Worm (Caenorhabditis elegans) whole organism, young adult: ENCODE data around the gene F26D2.15.

Experiments
- B0035.1 ChIP-seq: sonication (generic microtip); optimal IDR thresholded peaks from 2 replicates; lab custom pipeline; 2016; ENCODE audit warnings: missing genetic modification characterization, mild to moderate bottlenecking, missing compliant biosample characterization, missing genotype, missing genetic modification reagents
- B0261.1 ChIP-seq: sonication (generic microtip); optimal IDR thresholded peaks from 2 replicates; lab custom pipeline; 2016; ENCODE audit warnings: mild to moderate bottlenecking, missing genetic modification characterization, moderate library complexity, missing compliant biosample characterization
- C17E4.6 ChIP-seq: fragments of 200-800 bp; sonication (Bioruptor generic); IDR thresholded peaks from 2 replicates; pipeline ENCODE4 v1.3.6; 2022; ENCODE audit warnings: missing genetic modification reagents, missing genetic modification characterization, missing compliant biosample characterization
- F10E7.11 ChIP-seq: sonication (generic microtip); optimal IDR thresholded peaks from 2 replicates; lab custom pipeline; 2017; ENCODE audit warnings: mild to moderate bottlenecking, missing genetic modification characterization, moderate library complexity, missing compliant biosample characterization
- F23B12.7 ChIP-seq: sonication (generic microtip); optimal IDR thresholded peaks from 2 replicates; lab custom pipeline; 2017; ENCODE audit warnings: missing genetic modification characterization, mild to moderate bottlenecking, missing compliant biosample characterization, antibody characterized with exemption, moderate library complexity; ENCODE audit not compliant: insufficient read depth
- F37B4.10 ChIP-seq: fragments of 200-800 bp; sonication (Bioruptor generic); IDR thresholded peaks from 2 replicates; pipeline ENCODE4 v1.3.6; 2022; ENCODE audit warnings: missing genetic modification characterization, missing compliant biosample characterization
- F57A8.1 ChIP-seq: fragments of 200-800 bp; sonication (Bioruptor generic); optimal IDR thresholded peaks from 2 replicates; lab custom pipeline; 2018; ENCODE audit warnings: mild to moderate bottlenecking, missing genetic modification characterization, moderate library complexity, missing compliant biosample characterization
- F57C9.4 ChIP-seq: sonication (generic microtip); optimal IDR thresholded peaks from 2 replicates; lab custom pipeline; 2017; ENCODE audit warnings: mild to moderate bottlenecking, missing genetic modification characterization, missing compliant biosample characterization
- K12H6.12 ChIP-seq: fragments of 200-800 bp; sonication (Bioruptor generic); optimal IDR thresholded peaks from 2 replicates; lab custom pipeline; 2018; ENCODE audit warnings: mild to moderate bottlenecking, missing genetic modification characterization, missing compliant biosample characterization
- T07F8.4 ChIP-seq: sonication (generic microtip); optimal IDR thresholded peaks from 2 replicates; lab custom pipeline; 2016; ENCODE audit warnings: mild to moderate bottlenecking, missing genetic modification characterization, moderate library complexity, missing compliant biosample characterization
- Y53F4B.3 ChIP-seq: fragments of 200-800 bp; sonication (Bioruptor generic); IDR thresholded peaks from 2 replicates; pipeline ENCODE4 v1.3.6; 2022; ENCODE audit warnings: missing genetic modification reagents, missing genetic modification characterization, missing compliant biosample characterization
- Y56A3A.18 ChIP-seq: fragments of 200-800 bp; sonication (Bioruptor generic); IDR thresholded peaks from 2 replicates; pipeline ENCODE4 v1.3.6; 2022; ENCODE audit warnings: missing genetic modification reagents, missing genetic modification characterization, missing compliant biosample characterization
- Y95B8A.8 ChIP-seq: fragments of 200-800 bp; sonication (Bioruptor generic); IDR thresholded peaks from 2 replicates; pipeline ENCODE4 v1.3.6; 2022; ENCODE audit warnings: missing genetic modification reagents, missing genetic modification characterization, missing compliant biosample characterization
- atf-7 ChIP-seq: sonication (generic microtip); optimal IDR thresholded peaks from 2 replicates; lab custom pipeline; 2017; ENCODE audit warnings: mild to moderate bottlenecking, missing genetic modification characterization, missing compliant biosample characterization
- bed-1 ChIP-seq: fragments of 200-800 bp; sonication (Bioruptor generic); IDR thresholded peaks from 2 replicates; pipeline ENCODE4 v1.3.6; 2022; ENCODE audit warnings: missing genetic modification reagents, missing genetic modification characterization, missing compliant biosample characterization
- bed-2 ChIP-seq: fragments of 200-800 bp; sonication (Bioruptor generic); IDR thresholded peaks from 2 replicates; pipeline ENCODE4 v1.3.6; 2022; ENCODE audit warnings: missing genetic modification reagents, missing genetic modification characterization, missing compliant biosample characterization
- cebp-1 ChIP-seq, 2 experiments: fragments of 200-800 bp in 1 of 2; sonication (Bioruptor generic) in 1 of 2; sonication (generic microtip) in 1 of 2; IDR thresholded peaks in 1 of 2; optimal IDR thresholded peaks in 1 of 2; 2 replicates each; pipeline versions ENCODE4 v1.3.6 to Lab custom; 2017 to 2022; ENCODE audit warnings: missing compliant biosample characterization in 2 of 2, missing genetic modification characterization in 2 of 2, mild to moderate bottlenecking in 1 of 2, missing genetic modification reagents in 1 of 2, moderate library complexity in 1 of 2
- ceh-58 ChIP-seq: fragments of 200-800 bp; sonication (Bioruptor generic); IDR thresholded peaks from 2 replicates; pipeline ENCODE4 v1.3.6; 2022; ENCODE audit warnings: missing genetic modification characterization, missing compliant biosample characterization
- ceh-79 ChIP-seq: sonication (generic microtip); optimal IDR thresholded peaks from 2 replicates; lab custom pipeline; 2017; ENCODE audit warnings: mild to moderate bottlenecking, missing genetic modification characterization, missing compliant biosample characterization
- ceh-91 ChIP-seq: fragments of 200-800 bp; sonication (Bioruptor generic); IDR thresholded peaks from 2 replicates; pipeline ENCODE4 v1.3.6; 2022; ENCODE audit warnings: missing genetic modification reagents, missing genetic modification characterization, missing compliant biosample characterization
- die-1 ChIP-seq: sonication (generic microtip); optimal IDR thresholded peaks from 2 replicates; lab custom pipeline; 2016; ENCODE audit warnings: missing genotype, mild to moderate bottlenecking, missing genetic modification characterization, missing compliant biosample characterization
- egl-18 ChIP-seq: fragments of 200-800 bp; sonication (Bioruptor generic); IDR thresholded peaks from 2 replicates; pipeline ENCODE4 v1.3.6; 2022; ENCODE audit warnings: missing genetic modification reagents, missing genetic modification characterization, missing compliant biosample characterization
- ets-4 ChIP-seq: fragments of 200-800 bp; sonication (Bioruptor generic); optimal IDR thresholded peaks from 2 replicates; lab custom pipeline; 2018; ENCODE audit warnings: mild to moderate bottlenecking, missing genetic modification characterization, missing compliant biosample characterization
- fkh-3 ChIP-seq: sonication (generic microtip); optimal IDR thresholded peaks from 2 replicates; lab custom pipeline; 2016; ENCODE audit warnings: mild to moderate bottlenecking, missing genetic modification characterization, missing compliant biosample characterization
- gei-17 ChIP-seq: fragments of 200-800 bp; sonication (Bioruptor generic); optimal IDR thresholded peaks from 2 replicates; lab custom pipeline; 2018; ENCODE audit warnings: mild to moderate bottlenecking, missing genetic modification characterization, missing compliant biosample characterization
- hlh-26 ChIP-seq: fragments of 200-800 bp; sonication (Bioruptor generic); conservative IDR thresholded peaks from 2 replicates; pipeline ENCODE4 v1.3.6; 2022; ENCODE audit warnings: missing genetic modification reagents, missing genetic modification characterization, missing compliant biosample characterization
- hrde-1 ChIP-seq: sonication (generic microtip); optimal IDR thresholded peaks from 2 replicates; lab custom pipeline; 2016; ENCODE audit warnings: missing genetic modification characterization, mild to moderate bottlenecking, missing compliant biosample characterization, moderate library complexity, missing genotype, missing genetic modification reagents, borderline replicate concordance
- hsf-1 ChIP-seq: fragments of 200-800 bp; sonication (Bioruptor generic); IDR thresholded peaks from 2 replicates; pipeline ENCODE4 v1.3.6; 2022; ENCODE audit warnings: missing genetic modification reagents, missing genetic modification characterization, missing compliant biosample characterization
- madf-3 ChIP-seq: fragments of 200-800 bp; sonication (Bioruptor generic); IDR thresholded peaks from 2 replicates; pipeline ENCODE4 v1.3.6; 2022; ENCODE audit warnings: missing genetic modification reagents, missing genetic modification characterization, missing compliant biosample characterization
- nfyb-1 ChIP-seq: fragments of 200-800 bp; sonication (Bioruptor generic); IDR thresholded peaks from 2 replicates; pipeline ENCODE4 v1.3.6; 2022; ENCODE audit warnings: missing genetic modification reagents, missing genetic modification characterization, missing compliant biosample characterization
- nhr-179 ChIP-seq: sonication (generic microtip); optimal IDR thresholded peaks from 2 replicates; lab custom pipeline; 2016; ENCODE audit warnings: mild to moderate bottlenecking, missing genetic modification characterization, missing compliant biosample characterization
- nhr-27 ChIP-seq: fragments of 200-800 bp; sonication (Bioruptor generic); optimal IDR thresholded peaks from 2 replicates; lab custom pipeline; 2018; ENCODE audit warnings: mild to moderate bottlenecking, missing genetic modification characterization, moderate library complexity, missing compliant biosample characterization
- nhr-80 ChIP-seq: sonication (generic microtip); optimal IDR thresholded peaks from 2 replicates; lab custom pipeline; 2016; ENCODE audit warnings: missing genetic modification characterization, missing compliant biosample characterization
- rcor-1 ChIP-seq: fragments of 200-800 bp; sonication (Bioruptor generic); IDR thresholded peaks from 2 replicates; pipeline ENCODE4 v1.3.6; 2022; ENCODE audit warnings: missing genetic modification reagents, missing genetic modification characterization, missing compliant biosample characterization
- snpc-1.3 ChIP-seq: sonication (generic microtip); optimal IDR thresholded peaks from 2 replicates; lab custom pipeline; 2017; ENCODE audit warnings: missing genetic modification characterization, mild to moderate bottlenecking, missing compliant biosample characterization, antibody characterized with exemption, moderate library complexity, missing genotype, missing genetic modification reagents; ENCODE audit not compliant: insufficient read depth
- unc-130 ChIP-seq: sonication (generic microtip); optimal IDR thresholded peaks from 2 replicates; lab custom pipeline; 2016; ENCODE audit warnings: missing genetic modification reagents, missing genetic modification characterization, missing compliant biosample characterization
- unc-62 ChIP-seq: fragments of 150-350 bp; optimal IDR thresholded peaks from 2 replicates; lab custom pipeline; 2014; ENCODE audit warnings: missing biosample characterization, missing genetic modification reagents, missing genetic modification characterization
- xnd-1 ChIP-seq: sonication (generic microtip); optimal IDR thresholded peaks from 2 replicates; lab custom pipeline; 2016; ENCODE audit warnings: missing genotype, missing genetic modification reagents, missing genetic modification characterization, missing compliant biosample characterization
- zfh-2 ChIP-seq: fragments of 200-800 bp; sonication (Bioruptor generic); conservative IDR thresholded peaks from 2 replicates; pipeline ENCODE4 v1.3.6; 2022; ENCODE audit warnings: missing genetic modification reagents, missing genetic modification characterization, missing compliant biosample characterization
- ztf-25 ChIP-seq: fragments of 200-800 bp; sonication (Bioruptor generic); IDR thresholded peaks from 2 replicates; pipeline ENCODE4 v1.3.6; 2022; ENCODE audit warnings: missing genetic modification reagents, missing genetic modification characterization, missing compliant biosample characterization
- ztf-28 ChIP-seq: fragments of 200-800 bp; sonication (Bioruptor generic); IDR thresholded peaks from 2 replicates; pipeline ENCODE4 v1.3.6; 2022; ENCODE audit warnings: missing genetic modification reagents, missing genetic modification characterization, missing compliant biosample characterization
- ztf-6 ChIP-seq: fragments of 200-800 bp; sonication (Bioruptor generic); IDR thresholded peaks from 2 replicates; pipeline ENCODE4 v1.3.6; 2022; ENCODE audit warnings: missing genetic modification reagents, missing genetic modification characterization, missing compliant biosample characterization

Gene F26D2.15

ce11 chrV:16447735-16448134 lies 10.1 kb downstream of the F26D2.15 start, which contains the start of gene T08G3.13:
TSS of gene T08G3.13 (plus strand) at chrV:16448035.
- TF ChIP-seq ceh-79 (tag; lab: Kevin White, UChicago): no peak
- TF ChIP-seq K12H6.12 (tag; lab: Kevin White, UChicago): no peak
- TF ChIP-seq B0261.1 (tag; lab: Kevin White, UChicago): no peak
- TF ChIP-seq Y53F4B.3 (GFP tag; lab: Robert Waterston, UW): no peak
- no peak for TF ChIP-seq ztf-28
- no peak for TF ChIP-seq nfyb-1 (GFP tag; lab: Robert Waterston, UW)
- no peak for TF ChIP-seq nhr-27 (tag; lab: Kevin White, UChicago)
- TF ChIP-seq F23B12.7 (tag; lab: Kevin White, UChicago): no peak
- no peak for TF ChIP-seq cebp-1 (GFP tag; IDR thresholded peaks at IDR 0.05; lab: Robert Waterston, UW)
- TF ChIP-seq cebp-1 (tag; optimal IDR thresholded peaks at IDR 0.05; lab: Kevin White, UChicago): no peak
- no peak for TF ChIP-seq ets-4 (GFP tag; lab: Kevin White, UChicago)
- no peak for TF ChIP-seq madf-3
- TF ChIP-seq xnd-1: no peak
- no peak for TF ChIP-seq egl-18 (GFP tag; lab: Robert Waterston, UW)
- TF ChIP-seq F37B4.10 (GFP tag; lab: Robert Waterston, UW): no peak
- TF ChIP-seq gei-17: no peak
- no peak for TF ChIP-seq B0035.1 (tag; lab: Kevin White, UChicago)
- no peak for TF ChIP-seq ceh-91 (GFP tag; lab: Robert Waterston, UW)
- no peak for TF ChIP-seq Y56A3A.18 (GFP tag; lab: Robert Waterston, UW)
- no peak for TF ChIP-seq Y95B8A.8 (GFP tag; lab: Robert Waterston, UW)

- no peak for TF ChIP-seq nhr-179 (tag; lab: Kevin White, UChicago)
- no peak for TF ChIP-seq F10E7.11
- no peak for TF ChIP-seq Y95B8A.8 (GFP tag; lab: Robert Waterston, UW)
- no peak for TF ChIP-seq F57A8.1
- no peak for TF ChIP-seq ztf-6
- no peak for TF ChIP-seq F57C9.4 (tag; lab: Kevin White, UChicago)
- TF ChIP-seq die-1: no peak
- no peak for TF ChIP-seq snpc-1.3
- no peak for TF ChIP-seq hlh-26 (GFP tag; lab: Robert Waterston, UW)
- no peak for TF ChIP-seq unc-130
Measured at ce11 chrV:16455065-16455464, 17.4 kb downstream of the F26D2.15 start, which contains the start of gene str-14. TSS of gene str-14 (minus strand) at chrV:16455165.

- TF ChIP-seq zfh-2 (GFP tag; lab: Robert Waterston, UW) (no peak), nhr-80 (tag; lab: Kevin White, UChicago) (no peak), Y53F4B.3 (GFP tag; lab: Robert Waterston, UW) (no peak), bed-2 (GFP tag; lab: Robert Waterston, UW) (no peak), unc-62 (GFP tag; lab: Kevin White, UChicago) (no peak), atf-7 (tag; lab: Kevin White, UChicago) (no peak), B0261.1 (tag; lab: Kevin White, UChicago) (no peak)
Measured at ce11 chrV:16458714-16459113, 21.1 kb downstream of the F26D2.15 start, which contains the start of gene str-15. TSS of gene str-15 (minus strand) at chrV:16458814.

ce11 chrV:16459377-16459776 lies 21.7 kb downstream of the F26D2.15 start:
- TF ChIP-seq rcor-1 (GFP tag; lab: Robert Waterston, UW): no peak
- no peak for TF ChIP-seq bed-1
- no peak for TF ChIP-seq F57A8.1
- no peak for TF ChIP-seq C17E4.6 (GFP tag; lab: Robert Waterston, UW)
- no peak for TF ChIP-seq T07F8.4 (tag; lab: Kevin White, UChicago)
- TF ChIP-seq hlh-26 (GFP tag; lab: Robert Waterston, UW): no peak
- TF ChIP-seq Y53F4B.3 (GFP tag; lab: Robert Waterston, UW): no peak
- no peak for TF ChIP-seq hsf-1 (GFP tag; lab: Robert Waterston, UW)
- TF ChIP-seq fkh-3: no peak
- TF ChIP-seq hrde-1: no peak
- TF ChIP-seq ztf-25 (GFP tag; lab: Robert Waterston, UW): no peak
- TF ChIP-seq ceh-58 (GFP tag; lab: Robert Waterston, UW): no peak
